Fruit fly (Drosophila melanogaster) whole organism, embryonic: Measurements from ENCODE around the gene alien.
A peak's percentile ranks its signal among the peaks of the same experiment; 100 is the strongest.

Source experiments
- ATbp ChIP-seq: fragments of 200-800 bp; sonication (Bioruptor generic); optimal IDR thresholded peaks from 2 replicates; lab custom pipeline; 2017; ENCODE audit warnings: missing biosample characterization, mild to moderate bottlenecking, missing genetic modification characterization, missing genetic modification reagents
- Bgb ChIP-seq: fragments of 200-800 bp; sonication (Bioruptor generic); IDR thresholded peaks from 2 replicates; pipeline ENCODE4 v1.3.6; 2022; ENCODE audit warnings: missing biosample characterization, missing genetic modification characterization; ENCODE audit not compliant: partially characterized antibody
- CG10654 ChIP-seq: fragments of 200-800 bp; sonication (Bioruptor generic); optimal IDR thresholded peaks from 2 replicates; lab custom pipeline; 2016; ENCODE audit warnings: missing biosample characterization, missing genetic modification characterization
- CG12155 ChIP-seq: fragments of 200-800 bp; sonication (Bioruptor generic); optimal IDR thresholded peaks from 3 replicates; lab custom pipeline; 2016; ENCODE audit warnings: missing biosample characterization, missing genetic modification characterization
- CG17802 ChIP-seq: fragments of 200-800 bp; sonication (Bioruptor generic); optimal IDR thresholded peaks from 2 replicates; lab custom pipeline; 2018; ENCODE audit warnings: missing biosample characterization, mild to moderate bottlenecking, missing genetic modification characterization, moderate library complexity
- CG18476 ChIP-seq: fragments of 200-800 bp; sonication (Bioruptor generic); optimal IDR thresholded peaks from 2 replicates; lab custom pipeline; 2016; ENCODE audit warnings: missing biosample characterization, mild to moderate bottlenecking, missing genetic modification characterization
- CG18599 ChIP-seq: fragments of 200-800 bp; sonication (Bioruptor generic); optimal IDR thresholded peaks from 3 replicates; lab custom pipeline; 2017; ENCODE audit warnings: missing biosample characterization, missing genetic modification characterization, mild to moderate bottlenecking, moderate library complexity, missing genetic modification reagents
- CG2202 ChIP-seq: fragments of 200-800 bp; sonication (Bioruptor generic); optimal IDR thresholded peaks from 2 replicates; lab custom pipeline; 2018; ENCODE audit warnings: missing biosample characterization, mild to moderate bottlenecking, missing genetic modification characterization
- CG30403 ChIP-seq: fragments of 200-800 bp; sonication (Bioruptor generic); optimal IDR thresholded peaks from 3 replicates; lab custom pipeline; 2016; ENCODE audit warnings: missing biosample characterization, missing genetic modification characterization
- CG3163 ChIP-seq: fragments of 200-800 bp; sonication (Bioruptor generic); optimal IDR thresholded peaks from 3 replicates; lab custom pipeline; 2016; ENCODE audit warnings: missing biosample characterization, missing genetic modification characterization
- CG4360 ChIP-seq: fragments of 200-800 bp; sonication (Bioruptor generic); IDR thresholded peaks from 2 replicates; pipeline ENCODE4 v1.3.6; 2022; ENCODE audit warnings: missing biosample characterization, missing genetic modification characterization
- CG4404 ChIP-seq: fragments of 200-800 bp; sonication (Bioruptor generic); IDR thresholded peaks from 2 replicates; pipeline ENCODE4 v1.3.6; 2022; ENCODE audit warnings: missing biosample characterization, missing genetic modification characterization
- CG6683 ChIP-seq: fragments of 200-800 bp; sonication (Bioruptor generic); optimal IDR thresholded peaks from 2 replicates; lab custom pipeline; 2017; ENCODE audit warnings: missing biosample characterization, mild to moderate bottlenecking, missing genetic modification characterization, missing genetic modification reagents
- CG7357 ChIP-seq: fragments of 200-800 bp; sonication (Bioruptor generic); IDR thresholded peaks from 3 replicates; pipeline ENCODE4 v1.3.6; 2022; ENCODE audit warnings: missing biosample characterization, missing genetic modification characterization
- CG7745 ChIP-seq: fragments of 200-800 bp; sonication (Bioruptor generic); optimal IDR thresholded peaks from 2 replicates; lab custom pipeline; 2018; ENCODE audit warnings: missing biosample characterization, mild to moderate bottlenecking, missing genetic modification characterization, moderate library complexity
- CG7987 ChIP-seq: fragments of 200-800 bp; sonication (Bioruptor generic); optimal IDR thresholded peaks from 2 replicates; lab custom pipeline; 2018; ENCODE audit warnings: missing biosample characterization, mild to moderate bottlenecking, missing genetic modification characterization, moderate library complexity
- CG9932 ChIP-seq: fragments of 200-800 bp; sonication (Bioruptor generic); IDR thresholded peaks from 2 replicates; pipeline ENCODE4 v1.3.6; 2022; ENCODE audit warnings: missing biosample characterization, missing genetic modification characterization
- D19A ChIP-seq: fragments of 200-800 bp; optimal IDR thresholded peaks from 3 replicates; lab custom pipeline; 2019; ENCODE audit warnings: missing biosample characterization, mild to moderate bottlenecking, missing genetic modification characterization, moderate library complexity
- Drgx ChIP-seq: fragments of 200-800 bp; sonication (Bioruptor generic); IDR thresholded peaks from 2 replicates; pipeline ENCODE4 v1.3.6; 2022; ENCODE audit warnings: missing biosample characterization, missing genetic modification characterization
- Fer3 ChIP-seq: fragments of 200-800 bp; sonication (Bioruptor generic); optimal IDR thresholded peaks from 2 replicates; lab custom pipeline; 2018; ENCODE audit warnings: missing biosample characterization, mild to moderate bottlenecking, missing genetic modification characterization, moderate library complexity
- Hmx ChIP-seq: fragments of 200-800 bp; sonication (Bioruptor generic); optimal IDR thresholded peaks from 2 replicates; lab custom pipeline; 2016; ENCODE audit warnings: missing biosample characterization, missing genetic modification characterization
- Hr78 ChIP-seq, 2 experiments: fragments of 200-800 bp in 1 of 2; fragments of >200 bp in 1 of 2; sonication (Bioruptor generic) in 1 of 2; optimal IDR thresholded peaks; 2 replicates each; lab custom pipeline; 2017 to 2019; ENCODE audit warnings: missing biosample characterization in 2 of 2, missing genetic modification characterization in 2 of 2, mild to moderate bottlenecking in 1 of 2, moderate library complexity in 1 of 2
- Lpt ChIP-seq: fragments of >200 bp; optimal IDR thresholded peaks from 2 replicates; lab custom pipeline; 2018; ENCODE audit warnings: missing biosample characterization, missing genetic modification characterization
- Ptx1 ChIP-seq: fragments of 200-800 bp; sonication (Bioruptor generic); IDR thresholded peaks from 2 replicates; pipeline ENCODE4 v1.3.6; 2022; ENCODE audit warnings: missing biosample characterization, missing genetic modification characterization
- Rfx ChIP-seq: fragments of 200-800 bp; sonication (Bioruptor generic); IDR thresholded peaks from 2 replicates; pipeline ENCODE4 v1.3.6; 2022; ENCODE audit warnings: missing biosample characterization, missing genetic modification characterization
- Rx ChIP-seq: fragments of 200-800 bp; sonication (Bioruptor generic); IDR thresholded peaks from 2 replicates; pipeline ENCODE4 v1.3.6; 2022; ENCODE audit warnings: missing biosample characterization, missing genetic modification characterization
- TFAM ChIP-seq: fragments of 200-800 bp; sonication (Bioruptor generic); optimal IDR thresholded peaks from 2 replicates; lab custom pipeline; 2017; ENCODE audit warnings: missing biosample characterization, missing genetic modification characterization, inconsistent platforms
- Usf ChIP-seq: fragments of 200-800 bp; sonication (Bioruptor generic); optimal IDR thresholded peaks from 2 replicates; lab custom pipeline; 2017; ENCODE audit warnings: missing genotype, missing biosample characterization, missing genetic modification characterization
- YL-1 ChIP-seq: fragments of 200-800 bp; sonication (Bioruptor generic); optimal IDR thresholded peaks from 3 replicates; lab custom pipeline; 2017; ENCODE audit warnings: missing biosample characterization, mild to moderate bottlenecking, missing genetic modification characterization
- ash1 ChIP-seq: fragments of 200-800 bp; sonication (Bioruptor generic); optimal IDR thresholded peaks from 2 replicates; lab custom pipeline; 2018; ENCODE audit warnings: missing biosample characterization, mild to moderate bottlenecking, missing genetic modification characterization
- ato ChIP-seq: fragments of 200-800 bp; sonication (Bioruptor generic); IDR thresholded peaks from 2 replicates; pipeline ENCODE4 v1.3.6; 2022; ENCODE audit warnings: missing biosample characterization, missing genetic modification characterization; ENCODE audit not compliant: partially characterized antibody
- cas ChIP-seq: fragments of 200-800 bp; sonication (Bioruptor generic); IDR thresholded peaks from 2 replicates; pipeline ENCODE4 v1.3.6; 2022; ENCODE audit warnings: missing biosample characterization, missing genetic modification characterization
- croc ChIP-seq: fragments of 200-800 bp; sonication (Bioruptor generic); conservative IDR thresholded peaks from 3 replicates; pipeline ENCODE4 v1.3.6; 2022; ENCODE audit warnings: missing biosample characterization, missing genetic modification characterization
- dpn ChIP-seq, 2 experiments: fragments of 200-800 bp; sonication (Bioruptor generic); optimal IDR thresholded peaks; 3 replicates each; lab custom pipeline; 2016; ENCODE audit warnings: missing biosample characterization in 2 of 2, missing genetic modification characterization in 2 of 2
- exex ChIP-seq: fragments of 200-800 bp; sonication (Bioruptor generic); optimal IDR thresholded peaks from 4 replicates; lab custom pipeline; 2018; ENCODE audit warnings: missing biosample characterization, mild to moderate bottlenecking, missing genetic modification characterization, moderate library complexity
- gcm ChIP-seq: fragments of 200-800 bp; sonication (Bioruptor generic); optimal IDR thresholded peaks from 2 replicates; lab custom pipeline; 2019; ENCODE audit warnings: missing biosample characterization, mild to moderate bottlenecking, missing genetic modification characterization, moderate library complexity
- gsb-n ChIP-seq: fragments of 200-800 bp; sonication (Bioruptor generic); optimal IDR thresholded peaks from 3 replicates; lab custom pipeline; 2018; ENCODE audit warnings: missing biosample characterization, mild to moderate bottlenecking, missing genetic modification characterization
- ham ChIP-seq: fragments of 200-800 bp; sonication (Bioruptor generic); IDR thresholded peaks from 2 replicates; pipeline ENCODE4 v1.3.6; 2022; ENCODE audit warnings: missing biosample characterization, missing genetic modification characterization
- hkb ChIP-seq, 2 experiments: fragments of 200-800 bp in 1 of 2; fragments of >200 bp in 1 of 2; sonication (Bioruptor generic) in 1 of 2; IDR thresholded peaks in 1 of 2; optimal IDR thresholded peaks in 1 of 2; 2 replicates each; pipeline versions ENCODE4 v1.3.6 to Lab custom; 2017 to 2022; ENCODE audit warnings: missing biosample characterization in 1 of 2, missing genetic modification characterization in 1 of 2
- hth ChIP-seq: fragments of >200 bp; optimal IDR thresholded peaks from 2 replicates; lab custom pipeline; 2017; ENCODE audit warnings: inconsistent platforms
- pan ChIP-seq, 4 experiments: fragments of >200 bp in 3 of 4; fragments of 200-800 bp in 1 of 4; sonication (Bioruptor generic) in 1 of 4; optimal IDR thresholded peaks in 3 of 4; IDR thresholded peaks in 1 of 4; 2 replicates each; pipeline versions ENCODE4 v1.3.6 to Lab custom; 2017 to 2022; ENCODE audit warnings: missing biosample characterization in 2 of 4, missing genetic modification characterization in 2 of 4, mixed read lengths in 1 of 4
- ranshi ChIP-seq: fragments of 200-800 bp; sonication (Bioruptor generic); IDR thresholded peaks from 2 replicates; pipeline ENCODE4 v1.3.6; 2022; ENCODE audit warnings: missing biosample characterization, missing genetic modification characterization
- so ChIP-seq: fragments of 200-800 bp; sonication (Bioruptor generic); IDR thresholded peaks from 3 replicates; pipeline ENCODE4 v1.3.6; 2022; ENCODE audit warnings: missing biosample characterization, missing genetic modification characterization
- tll ChIP-seq, 2 experiments: fragments of 200-800 bp in 1 of 2; fragments of >200 bp in 1 of 2; sonication (Bioruptor generic) in 1 of 2; optimal IDR thresholded peaks; 2 replicates each; lab custom pipeline; 2017 to 2019; ENCODE audit warnings: missing biosample characterization in 2 of 2, missing genetic modification characterization in 2 of 2, mild to moderate bottlenecking in 1 of 2, moderate library complexity in 1 of 2
- tna ChIP-seq: fragments of 200-800 bp; sonication (Bioruptor generic); IDR thresholded peaks from 2 replicates; pipeline ENCODE4 v1.3.6; 2022; ENCODE audit warnings: missing biosample characterization, missing genetic modification characterization; ENCODE audit not compliant: partially characterized antibody
- unc-4 ChIP-seq: fragments of 200-800 bp; sonication (Bioruptor generic); IDR thresholded peaks from 2 replicates; pipeline ENCODE4 v1.3.6; 2022; ENCODE audit warnings: missing biosample characterization, missing genetic modification characterization; ENCODE audit not compliant: partially characterized antibody
- zf30C ChIP-seq: fragments of 200-800 bp; sonication (Bioruptor generic); optimal IDR thresholded peaks from 3 replicates; lab custom pipeline; 2018; ENCODE audit warnings: missing biosample characterization, mild to moderate bottlenecking, missing genetic modification characterization

alien gene

dm6 chr2L:8952194-8953037 is 44.8 kb downstream of the alien start (continued):
- TF ChIP-seq Hr78 (GFP tag; optimal IDR thresholded peaks at IDR 0.05; lab: Kevin White, UChicago), result no peak
- TF ChIP-seq tll (GFP tag; optimal IDR thresholded peaks at IDR 0.05; lab: Kevin White, UChicago), result peak in 1 of 2 experiments; percentile 26
- TF ChIP-seq YL-1 (GFP tag; lab: Kevin White, UChicago), result no peak
- peak; percentile 79 for TF ChIP-seq CG18599 (GFP tag; lab: Kevin White, UChicago)
- peak; percentile 81 for TF ChIP-seq Bgb
- TF ChIP-seq zf30C (GFP tag; lab: Kevin White, UChicago), result no peak
- no peak for TF ChIP-seq pan (optimal IDR thresholded peaks at IDR 0.05; lab: Kevin White, UChicago)
- peak in 1 of 2 experiments; percentile 59 for TF ChIP-seq pan (GFP tag; optimal IDR thresholded peaks at IDR 0.05 in 1 of 2, IDR thresholded peaks at IDR 0.05 in 1 of 2)
- no peak for TF ChIP-seq CG7357 (GFP tag; lab: Robert Waterston, UW)
- no peak for TF ChIP-seq ham
- no peak for TF ChIP-seq Hmx (GFP tag; lab: Kevin White, UChicago)
- no peak for TF ChIP-seq croc
- no peak for TF ChIP-seq Usf
- TF ChIP-seq CG6683, result no peak
- peak; percentile 58 for TF ChIP-seq Ptx1 (GFP tag; lab: Robert Waterston, UW)
- TF ChIP-seq gsb-n (tag; lab: Kevin White, UChicago), result no peak
- TF ChIP-seq ranshi (GFP tag; lab: Robert Waterston, UW), result no peak; the same call in 1 of the 2 replicates
- TF ChIP-seq hth (lab: Kevin White, UChicago), result no peak
- TF ChIP-seq exex, result peak; percentile 97
- peak; percentile 71 for TF ChIP-seq Rfx (GFP tag; lab: Robert Waterston, UW)
- TF ChIP-seq CG17802, result no peak
- TF ChIP-seq Lpt, result no peak
- no peak for TF ChIP-seq cas (GFP tag; lab: Robert Waterston, UW)
- TF ChIP-seq Drgx (GFP tag; lab: Robert Waterston, UW), result peak; percentile 77
- TF ChIP-seq dpn (GFP tag; optimal IDR thresholded peaks at IDR 0.05; lab: Kevin White, UChicago), result peak; percentile 25 to 69
- no peak for TF ChIP-seq CG4404 (GFP tag; lab: Robert Waterston, UW)
- 0 out of 2 replicates have a peak, but pooled peaks have one; percentile 24 for TF ChIP-seq Rx (GFP tag; lab: Robert Waterston, UW)
- TF ChIP-seq so, result no peak
- no peak for TF ChIP-seq D19A (tag; lab: Kevin White, UChicago)
- peak; percentile 14 for TF ChIP-seq ATbp (GFP tag; lab: Kevin White, UChicago)
- peak; percentile 26; the same call in 1 of the 2 replicates for TF ChIP-seq CG4360
- no peak for TF ChIP-seq CG10654 (GFP tag; lab: Kevin White, UChicago)
- peak; percentile 65 for TF ChIP-seq CG9932 (GFP tag; lab: Robert Waterston, UW)
- TF ChIP-seq CG7987 (GFP tag; lab: Kevin White, UChicago), result no peak
- no peak for TF ChIP-seq unc-4 (GFP tag; lab: Robert Waterston, UW)
- TF ChIP-seq CG3163, result peak; percentile 50
- TF ChIP-seq CG30403 (GFP tag; lab: Kevin White, UChicago), result peak; percentile 34
- TF ChIP-seq Fer3 (tag; lab: Kevin White, UChicago), result peak; percentile 23
- TF ChIP-seq ash1 (GFP tag; lab: Kevin White, UChicago), result no peak
- no peak for TF ChIP-seq hkb (optimal IDR thresholded peaks at IDR 0.05; lab: Kevin White, UChicago)
- peak; percentile 66 for TF ChIP-seq hkb (GFP tag; IDR thresholded peaks at IDR 0.05; lab: Robert Waterston, UW)
- no peak for TF ChIP-seq ato (GFP tag; lab: Robert Waterston, UW)
- no peak for TF ChIP-seq TFAM (GFP tag; lab: Kevin White, UChicago)
- no peak for TF ChIP-seq CG7745 (tag; lab: Kevin White, UChicago)
- no peak for TF ChIP-seq CG18476
- no peak for TF ChIP-seq gcm (GFP tag; lab: Kevin White, UChicago)
- TF ChIP-seq tna (GFP tag; lab: Robert Waterston, UW), result 0 out of 2 replicates have a peak, but pooled peaks have one; percentile 10
- TF ChIP-seq CG12155 (GFP tag; lab: Kevin White, UChicago), result peak; percentile 42
- TF ChIP-seq CG2202 (tag; lab: Kevin White, UChicago), result peak; percentile 27
